Worm (Caenorhabditis elegans) whole organism, L4 larva: ENCODE data around the gene ifas-1.

Experiments
- D1046.2 ChIP-seq: fragments of 200-800 bp; sonication (Bioruptor generic); IDR thresholded peaks from 2 replicates; pipeline ENCODE4 v1.3.6; 2022; ENCODE audit warnings: missing genetic modification characterization, missing compliant biosample characterization
- F26F4.8 ChIP-seq: fragments of 200-800 bp; sonication (Bioruptor generic); conservative IDR thresholded peaks from 2 replicates; pipeline ENCODE4 v1.3.6; 2022; ENCODE audit warnings: missing genetic modification characterization, missing compliant biosample characterization
- F44E2.7 ChIP-seq: fragments of 200-800 bp; sonication (Bioruptor generic); IDR thresholded peaks from 2 replicates; pipeline ENCODE4 v2.1.2; 2022; ENCODE audit warnings: missing genetic modification characterization, missing compliant biosample characterization
- R02D3.7 ChIP-seq: fragments of 150-350 bp; sonication (generic microtip); optimal IDR thresholded peaks from 3 replicates; lab custom pipeline; 2014; ENCODE audit warnings: missing biosample characterization, missing genetic modification characterization
- T26A8.4 ChIP-seq: fragments of 200-800 bp; sonication (Bioruptor generic); IDR thresholded peaks from 2 replicates; pipeline ENCODE4 v1.3.6; 2022; ENCODE audit warnings: missing genetic modification characterization, missing compliant biosample characterization
- Y48G9A.11 ChIP-seq: fragments of 200-800 bp; sonication (Bioruptor generic); IDR thresholded peaks from 2 replicates; pipeline ENCODE4 v1.3.6; 2022; ENCODE audit warnings: missing genetic modification reagents, missing genetic modification characterization, missing compliant biosample characterization
- ama-1 ChIP-seq: fragments of 150-350 bp; optimal IDR thresholded peaks from 2 replicates; lab custom pipeline; 2014; ENCODE audit warnings: inconsistent platforms, mixed read lengths
- arid-1 ChIP-seq: fragments of 200-800 bp; sonication (Bioruptor generic); conservative IDR thresholded peaks from 2 replicates; pipeline ENCODE4 v1.3.6; 2022; ENCODE audit warnings: missing genetic modification reagents, missing genetic modification characterization, missing compliant biosample characterization
- ceh-20 ChIP-seq: fragments of 200-800 bp; sonication (Bioruptor generic); IDR thresholded peaks from 2 replicates; pipeline ENCODE4 v1.3.6; 2022; ENCODE audit warnings: missing genetic modification reagents, missing genetic modification characterization, missing compliant biosample characterization
- ceh-32 ChIP-seq: sonication (generic microtip); optimal IDR thresholded peaks from 2 replicates; lab custom pipeline; 2016; ENCODE audit warnings: mild to moderate bottlenecking, missing genetic modification characterization, missing compliant biosample characterization; ENCODE audit not compliant: poor library complexity
- ceh-44 ChIP-seq: fragments of 200-800 bp; sonication (Bioruptor generic); IDR thresholded peaks from 2 replicates; pipeline ENCODE4 v1.3.6; 2022; ENCODE audit warnings: missing genetic modification reagents, missing genetic modification characterization, missing compliant biosample characterization
- ces-1 ChIP-seq: fragments of 150-350 bp; sonication (generic microtip); optimal IDR thresholded peaks from 4 replicates; lab custom pipeline; 2014; ENCODE audit warnings: missing biosample characterization, missing genetic modification reagents, missing genetic modification characterization
- ctbp-1 ChIP-seq: fragments of 200-800 bp; sonication (Bioruptor generic); IDR thresholded peaks from 2 replicates; pipeline ENCODE4 v1.3.6; 2022; ENCODE audit warnings: missing genetic modification reagents, missing genetic modification characterization, missing compliant biosample characterization
- daf-16 ChIP-seq, 3 experiments: sonication (generic microtip); optimal IDR thresholded peaks; 2 replicates each; lab custom pipeline; 2016 to 2017; ENCODE audit warnings: missing genetic modification characterization in 3 of 3, missing genetic modification reagents in 3 of 3, mild to moderate bottlenecking in 2 of 3, missing compliant biosample characterization in 2 of 3, missing biosample characterization in 1 of 3, moderate library complexity in 1 of 3
- duxl-1 ChIP-seq: sonication (generic microtip); optimal IDR thresholded peaks from 2 replicates; lab custom pipeline; 2016; ENCODE audit warnings: mild to moderate bottlenecking, missing genetic modification characterization, moderate library complexity, missing compliant biosample characterization; ENCODE audit not compliant: poor library complexity
- egl-27 ChIP-seq: sonication (generic microtip); optimal IDR thresholded peaks from 3 replicates; lab custom pipeline; 2017; ENCODE audit warnings: missing biosample characterization, missing genetic modification reagents, missing genetic modification characterization
- fos-1 ChIP-seq: fragments of 150-350 bp; optimal IDR thresholded peaks from 2 replicates; lab custom pipeline; 2014; ENCODE audit warnings: missing biosample characterization, missing genetic modification characterization
- hmg-1.1 ChIP-seq: fragments of 200-800 bp; sonication (Bioruptor generic); IDR thresholded peaks from 2 replicates; pipeline ENCODE4 v1.3.6; 2022; ENCODE audit warnings: missing genetic modification reagents, missing genetic modification characterization, missing compliant biosample characterization
- lim-7 ChIP-seq: fragments of 200-800 bp; sonication (Bioruptor generic); IDR thresholded peaks from 2 replicates; pipeline ENCODE4 v1.3.6; 2022; ENCODE audit warnings: missing genetic modification characterization, missing compliant biosample characterization
- lin-15B ChIP-seq: fragments of 150-350 bp; sonication (generic microtip); optimal IDR thresholded peaks from 3 replicates; lab custom pipeline; 2014; ENCODE audit warnings: missing biosample characterization, missing genetic modification characterization
- lin-38 ChIP-seq: fragments of 200-800 bp; sonication (Bioruptor generic); IDR thresholded peaks from 2 replicates; pipeline ENCODE4 v1.3.6; 2022; ENCODE audit warnings: missing genetic modification reagents, missing genetic modification characterization, missing compliant biosample characterization
- lir-3 ChIP-seq: sonication (generic microtip); optimal IDR thresholded peaks from 2 replicates; lab custom pipeline; 2016; ENCODE audit warnings: mild to moderate bottlenecking, missing genetic modification characterization, missing compliant biosample characterization
- lsy-2 ChIP-seq, 2 experiments: fragments of 150-350 bp in 1 of 2; sonication (generic microtip) in 1 of 2; optimal IDR thresholded peaks; 2 replicates each; lab custom pipeline; 2014 to 2017; ENCODE audit warnings: missing biosample characterization in 2 of 2, missing genetic modification characterization in 2 of 2
- madf-5 ChIP-seq, 2 experiments: fragments of 200-800 bp; sonication (Bioruptor generic); IDR thresholded peaks; 2 replicates each; pipeline ENCODE4 v1.3.6; 2022; ENCODE audit warnings: missing compliant biosample characterization in 2 of 2, missing genetic modification characterization in 2 of 2
- mep-1 ChIP-seq: fragments of 150-350 bp; sonication (generic microtip); optimal IDR thresholded peaks from 3 replicates; lab custom pipeline; 2014; ENCODE audit warnings: missing biosample characterization, missing genetic modification characterization
- mes-2 ChIP-seq: sonication (generic microtip); optimal IDR thresholded peaks from 2 replicates; lab custom pipeline; 2016; ENCODE audit warnings: missing genotype, mild to moderate bottlenecking, missing genetic modification characterization, missing compliant biosample characterization; ENCODE audit not compliant: poor library complexity, severe bottlenecking
- nhr-25 ChIP-seq: sonication (generic microtip); optimal IDR thresholded peaks from 2 replicates; lab custom pipeline; 2017; ENCODE audit warnings: missing genetic modification characterization, mild to moderate bottlenecking, missing compliant biosample characterization, antibody characterized with exemption, moderate library complexity, borderline replicate concordance; ENCODE audit not compliant: insufficient read depth
- nhr-28 ChIP-seq: fragments of 150-350 bp; optimal IDR thresholded peaks from 2 replicates; lab custom pipeline; 2014; ENCODE audit warnings: missing biosample characterization, missing genetic modification characterization
- nhr-48 ChIP-seq: sonication (generic microtip); optimal IDR thresholded peaks from 2 replicates; lab custom pipeline; 2016; ENCODE audit warnings: mild to moderate bottlenecking, missing genetic modification characterization, missing compliant biosample characterization
- nhr-6 ChIP-seq: fragments of 150-350 bp; optimal IDR thresholded peaks from 2 replicates; lab custom pipeline; 2014; ENCODE audit warnings: missing biosample characterization, missing genetic modification characterization
- nhr-77 ChIP-seq: fragments of 150-350 bp; optimal IDR thresholded peaks from 2 replicates; lab custom pipeline; 2014; ENCODE audit warnings: missing biosample characterization, missing genetic modification characterization
- spr-3 ChIP-seq: fragments of 200-800 bp; sonication (Bioruptor generic); optimal IDR thresholded peaks from 2 replicates; lab custom pipeline; 2018; ENCODE audit warnings: mild to moderate bottlenecking, missing genetic modification characterization, missing compliant biosample characterization
- zfp-2 ChIP-seq: sonication (generic microtip); optimal IDR thresholded peaks from 2 replicates; lab custom pipeline; 2016; ENCODE audit warnings: mild to moderate bottlenecking, missing genetic modification characterization, missing compliant biosample characterization
- zip-2 ChIP-seq: fragments of 150-350 bp; optimal IDR thresholded peaks from 2 replicates; lab custom pipeline; 2014; ENCODE audit warnings: missing biosample characterization, missing genetic modification characterization

Gene ifas-1

DNA sequence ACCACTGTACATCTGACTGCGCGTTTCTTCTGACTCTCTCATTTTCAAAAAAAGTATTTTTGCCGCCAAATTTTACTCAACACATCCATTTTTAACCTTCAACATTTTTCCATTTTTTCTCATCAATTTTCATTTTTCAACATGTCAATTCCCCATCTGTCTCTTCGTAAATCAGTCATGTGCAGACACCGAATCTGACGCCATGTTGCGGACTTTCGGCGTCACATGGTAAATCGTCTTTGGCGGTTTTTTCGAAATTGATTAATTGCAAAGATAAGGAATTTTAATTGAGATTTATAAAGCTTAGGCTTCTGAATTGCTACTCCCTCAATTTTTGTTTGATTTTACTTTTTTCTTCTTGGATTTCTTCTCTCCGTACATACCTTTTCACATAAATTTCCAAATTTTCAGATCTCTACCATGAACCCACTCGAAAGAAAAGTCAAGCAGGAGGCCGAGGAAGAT lies 5.7 kb downstream of the ifas-1 start, which contains the start of gene F19B10.1 (continued):
- TF ChIP-seq T26A8.4 (GFP tag; lab: Robert Waterston, UW) (no peak), hmg-1.1 (GFP tag; lab: Robert Waterston, UW) (no peak), mep-1 (tag; lab: Kevin White, UChicago) (no peak), egl-27 (no peak), R02D3.7 (tag; lab: Kevin White, UChicago) (peak; percentile 45), nhr-77 (tag; lab: Kevin White, UChicago) (peak; percentile 8)

- TF ChIP-seq ces-1 (GFP tag; lab: Kevin White, UChicago) (no peak), zfp-2 (tag; lab: Kevin White, UChicago) (no peak), egl-27 (no peak), lim-7 (no peak), lir-3 (no peak), lsy-2 (tag; optimal IDR thresholded peaks at IDR 0.05; lab: Kevin White, UChicago) (no peak), spr-3 (GFP tag; lab: Kevin White, UChicago) (no peak), F44E2.7 (no peak), nhr-25 (tag; lab: Kevin White, UChicago) (no peak), ceh-44 (GFP tag; lab: Robert Waterston, UW) (no peak), Y48G9A.11 (GFP tag; lab: Robert Waterston, UW) (no peak), nhr-6 (tag; lab: Kevin White, UChicago) (no peak), ama-1 (lab: Kevin White, UChicago) (no peak), nhr-48 (tag; lab: Kevin White, UChicago) (no peak), madf-5 (GFP tag; IDR thresholded peaks at IDR 0.05; lab: Robert Waterston, UW) (no peak), arid-1 (GFP tag; lab: Robert Waterston, UW) (no peak), zip-2 (tag; lab: Kevin White, UChicago) (no peak), nhr-28 (tag; lab: Kevin White, UChicago) (no peak)
Observed at ce11 chrII:3681365-3682083, 7.0 kb downstream of the ifas-1 start, which contains the start of gene F19B10.10. Gene F19B10.10, minus strand, starts transcription at chrII:3681415.

DNA sequence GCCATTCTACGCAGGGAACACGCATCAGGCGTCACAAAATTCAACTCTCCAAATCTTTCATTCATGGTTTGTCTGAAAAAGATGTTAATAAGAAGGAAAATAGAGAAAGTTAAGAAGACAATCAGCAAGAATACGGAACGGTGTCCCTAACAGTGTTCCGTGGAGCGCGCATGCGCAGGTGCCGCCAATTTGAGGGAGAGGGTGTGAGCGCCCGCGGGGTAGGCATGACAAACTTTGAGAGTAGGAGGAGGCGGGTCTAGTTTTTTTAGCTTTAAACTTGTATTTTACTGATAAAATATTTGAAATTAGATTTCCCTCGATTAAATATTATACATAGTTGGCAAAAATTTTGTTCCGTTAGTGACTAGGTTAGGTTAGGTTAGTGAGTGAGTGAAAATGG lies 8.2 kb downstream of the ifas-1 start:
- TF ChIP-seq lin-38 (GFP tag; lab: Robert Waterston, UW): no peak
- TF ChIP-seq D1046.2 (GFP tag; lab: Robert Waterston, UW): no peak
- TF ChIP-seq lin-15B: no peak
- TF ChIP-seq ctbp-1 (GFP tag; lab: Robert Waterston, UW): no peak
- no peak for TF ChIP-seq mes-2 (tag; lab: Kevin White, UChicago)
- no peak for TF ChIP-seq hmg-1.1 (GFP tag; lab: Robert Waterston, UW)
- no peak for TF ChIP-seq daf-16 (GFP tag; optimal IDR thresholded peaks at IDR 0.05; lab: Kevin White, UChicago)
- TF ChIP-seq daf-16 (tag; optimal IDR thresholded peaks at IDR 0.05; lab: Kevin White, UChicago): no peak
- TF ChIP-seq ceh-20: no peak
- TF ChIP-seq fos-1 (tag; lab: Kevin White, UChicago): no peak
- TF ChIP-seq duxl-1 (tag; lab: Kevin White, UChicago): no peak
- TF ChIP-seq arid-1 (GFP tag; lab: Robert Waterston, UW): no peak
- TF ChIP-seq ceh-32 (tag; lab: Kevin White, UChicago): no peak
- TF ChIP-seq F26F4.8 (GFP tag; lab: Robert Waterston, UW): no peak
- TF ChIP-seq lir-3: no peak
- TF ChIP-seq nhr-77 (tag; lab: Kevin White, UChicago): no peak
